Fruit fly (Drosophila melanogaster) whole organism, embryonic: ENCODE data around the gene spn-B.

ENCODE experiments used
- Abd-B ChIP-seq: fragments of 200-800 bp; sonication (Bioruptor generic); optimal IDR thresholded peaks from 2 replicates; lab custom pipeline; 2018; ENCODE audit warnings: missing biosample characterization, mild to moderate bottlenecking, missing genetic modification characterization, moderate library complexity
- Asciz ChIP-seq: fragments of 200-800 bp; sonication (Bioruptor generic); optimal IDR thresholded peaks from 2 replicates; lab custom pipeline; 2017; ENCODE audit warnings: missing biosample characterization, mild to moderate bottlenecking, missing genetic modification characterization, missing genetic modification reagents
- Awh ChIP-seq: fragments of 200-800 bp; sonication (Bioruptor generic); IDR thresholded peaks from 2 replicates; pipeline ENCODE4, ENCODE4 v1.3.6; 2022; ENCODE audit warnings: missing biosample characterization, missing genetic modification characterization
- CG10462 ChIP-seq: fragments of 200-800 bp; sonication (Bioruptor generic); optimal IDR thresholded peaks from 2 replicates; lab custom pipeline; 2016; ENCODE audit warnings: missing biosample characterization, missing genetic modification characterization
- CG12391 ChIP-seq: fragments of 200-800 bp; sonication (Bioruptor generic); optimal IDR thresholded peaks from 3 replicates; lab custom pipeline; 2018; ENCODE audit warnings: missing biosample characterization, mild to moderate bottlenecking, missing genetic modification characterization, moderate library complexity
- CG17328 ChIP-seq: fragments of 200-800 bp; sonication (Bioruptor generic); IDR thresholded peaks from 2 replicates; pipeline ENCODE4 v1.3.6; 2022; ENCODE audit warnings: missing biosample characterization, missing genetic modification characterization
- CG18262 ChIP-seq: fragments of 200-800 bp; optimal IDR thresholded peaks from 3 replicates; lab custom pipeline; 2019; ENCODE audit warnings: missing biosample characterization, mild to moderate bottlenecking, missing genetic modification characterization, moderate library complexity
- CG2712 ChIP-seq: fragments of 200-800 bp; optimal IDR thresholded peaks from 3 replicates; lab custom pipeline; 2019; ENCODE audit warnings: missing biosample characterization, mild to moderate bottlenecking, missing genetic modification characterization, moderate library complexity
- CG2889 ChIP-seq: fragments of 200-800 bp; sonication (Bioruptor generic); IDR thresholded peaks from 3 replicates; pipeline ENCODE4 v1.3.6; 2022; ENCODE audit warnings: missing biosample characterization, missing genetic modification characterization
- CG30403 ChIP-seq: fragments of 200-800 bp; sonication (Bioruptor generic); optimal IDR thresholded peaks from 3 replicates; lab custom pipeline; 2016; ENCODE audit warnings: missing biosample characterization, missing genetic modification characterization
- CG33213 ChIP-seq: fragments of 200-800 bp; sonication (Bioruptor generic); optimal IDR thresholded peaks from 3 replicates; lab custom pipeline; 2016; ENCODE audit warnings: missing biosample characterization, missing genetic modification characterization
- CG6683 ChIP-seq: fragments of 200-800 bp; sonication (Bioruptor generic); optimal IDR thresholded peaks from 2 replicates; lab custom pipeline; 2017; ENCODE audit warnings: missing biosample characterization, mild to moderate bottlenecking, missing genetic modification characterization, missing genetic modification reagents
- CG8944 ChIP-seq: fragments of 200-800 bp; sonication (Bioruptor generic); optimal IDR thresholded peaks from 3 replicates; lab custom pipeline; 2016; ENCODE audit warnings: missing biosample characterization, missing genetic modification characterization
- CG9215 ChIP-seq: fragments of 200-800 bp; sonication (Bioruptor generic); IDR thresholded peaks from 2 replicates; pipeline ENCODE4 v1.3.6; 2022; ENCODE audit warnings: missing biosample characterization, missing genetic modification characterization
- CG9797 ChIP-seq: fragments of 200-800 bp; sonication (Bioruptor generic); optimal IDR thresholded peaks from 3 replicates; lab custom pipeline; 2018; ENCODE audit warnings: missing biosample characterization, mild to moderate bottlenecking, missing genetic modification characterization
- D ChIP-seq, 2 experiments: fragments of 200-800 bp in 1 of 2; fragments of >200 bp in 1 of 2; sonication (Bioruptor generic) in 1 of 2; optimal IDR thresholded peaks; 2 replicates in 1 of 2; 3 replicates in 1 of 2; lab custom pipeline; 2017; ENCODE audit warnings: mild to moderate bottlenecking in 1 of 2, missing biosample characterization in 1 of 2, missing genetic modification characterization in 1 of 2, missing genetic modification reagents in 1 of 2
- D19A ChIP-seq: fragments of 200-800 bp; optimal IDR thresholded peaks from 3 replicates; lab custom pipeline; 2019; ENCODE audit warnings: missing biosample characterization, mild to moderate bottlenecking, missing genetic modification characterization, moderate library complexity
- Ets65A ChIP-seq: fragments of 200-800 bp; sonication (Bioruptor generic); peaks from one replicate; lab custom pipeline; 2016; ENCODE audit warnings: missing biosample characterization, missing genetic modification characterization
- Fer1 ChIP-seq: fragments of 200-800 bp; sonication (Bioruptor generic); optimal IDR thresholded peaks from 2 replicates; lab custom pipeline; 2017; ENCODE audit warnings: missing biosample characterization, mild to moderate bottlenecking, missing genetic modification characterization
- Fer3 ChIP-seq: fragments of 200-800 bp; sonication (Bioruptor generic); optimal IDR thresholded peaks from 2 replicates; lab custom pipeline; 2018; ENCODE audit warnings: missing biosample characterization, mild to moderate bottlenecking, missing genetic modification characterization, moderate library complexity
- H15 ChIP-seq: fragments of 200-800 bp; sonication (Bioruptor generic); IDR thresholded peaks from 3 replicates; pipeline ENCODE4 v1.3.6; 2022; ENCODE audit warnings: missing biosample characterization, missing genetic modification characterization
- Med ChIP-seq: fragments of 200-800 bp; sonication (Bioruptor generic); peaks from one replicate; lab custom pipeline; 2016; ENCODE audit warnings: missing biosample characterization, missing genetic modification characterization, mild to moderate bottlenecking, inconsistent platforms, moderate library complexity
- NK7.1 ChIP-seq: fragments of 200-800 bp; sonication (Bioruptor generic); optimal IDR thresholded peaks from 3 replicates; lab custom pipeline; 2016; ENCODE audit warnings: missing biosample characterization, missing genetic modification characterization
- Oli ChIP-seq: fragments of 200-800 bp; sonication (Bioruptor generic); optimal IDR thresholded peaks from 2 replicates; lab custom pipeline; 2018; ENCODE audit warnings: missing biosample characterization, mild to moderate bottlenecking, missing genetic modification characterization, moderate library complexity
- Rfx ChIP-seq: fragments of 200-800 bp; sonication (Bioruptor generic); IDR thresholded peaks from 2 replicates; pipeline ENCODE4 v1.3.6; 2022; ENCODE audit warnings: missing biosample characterization, missing genetic modification characterization
- Ssrp ChIP-seq: fragments of 200-800 bp; sonication (Bioruptor generic); optimal IDR thresholded peaks from 2 replicates; lab custom pipeline; 2018; ENCODE audit warnings: missing biosample characterization, mild to moderate bottlenecking, missing genetic modification characterization, moderate library complexity
- Xrp1 ChIP-seq: fragments of 200-800 bp; sonication (Bioruptor generic); IDR thresholded peaks from 2 replicates; pipeline ENCODE4 v1.3.6; 2022; ENCODE audit warnings: missing biosample characterization, missing genetic modification characterization
- aop ChIP-seq: fragments of 200-800 bp; sonication (Bioruptor generic); IDR thresholded peaks from 2 replicates; pipeline ENCODE4 v1.3.6; 2022; ENCODE audit warnings: missing biosample characterization, missing genetic modification characterization
- bbx ChIP-seq: fragments of 200-800 bp; sonication (Bioruptor generic); IDR thresholded peaks from 2 replicates; pipeline ENCODE4 v1.3.6; 2022; ENCODE audit warnings: missing biosample characterization, missing genetic modification characterization; ENCODE audit not compliant: partially characterized antibody
- bsh ChIP-seq, 2 experiments: fragments of 200-800 bp; sonication (Bioruptor generic); optimal IDR thresholded peaks; 2 replicates each; lab custom pipeline; 2017 to 2018; ENCODE audit warnings: mild to moderate bottlenecking in 2 of 2, missing biosample characterization in 2 of 2, missing genetic modification characterization in 2 of 2, moderate library complexity in 1 of 2
- chif ChIP-seq, 2 experiments: fragments of 200-800 bp; sonication (Bioruptor generic); optimal IDR thresholded peaks; 3 replicates each; lab custom pipeline; 2016; ENCODE audit warnings: missing biosample characterization in 2 of 2, missing genetic modification characterization in 2 of 2
- chm ChIP-seq: fragments of 200-800 bp; sonication (Bioruptor generic); IDR thresholded peaks from 2 replicates; pipeline ENCODE4 v1.3.6; 2022; ENCODE audit warnings: missing biosample characterization, missing genetic modification characterization
- ci ChIP-seq: fragments of 200-800 bp; sonication (Bioruptor generic); IDR thresholded peaks from 3 replicates; pipeline ENCODE4 v1.3.6; 2022; ENCODE audit warnings: missing biosample characterization, missing genetic modification characterization
- da ChIP-seq: fragments of 200-800 bp; sonication (Bioruptor generic); optimal IDR thresholded peaks from 2 replicates; lab custom pipeline; 2016; ENCODE audit warnings: missing biosample characterization, missing genetic modification characterization
- fd64A ChIP-seq: fragments of 200-800 bp; sonication (Bioruptor generic); optimal IDR thresholded peaks from 3 replicates; lab custom pipeline; 2018; ENCODE audit warnings: missing biosample characterization, mild to moderate bottlenecking, missing genetic modification characterization
- ind ChIP-seq: fragments of 200-800 bp; sonication (Bioruptor generic); optimal IDR thresholded peaks from 3 replicates; lab custom pipeline; 2016; ENCODE audit warnings: missing biosample characterization, missing genetic modification characterization
- inv ChIP-seq: fragments of 200-800 bp; sonication (Bioruptor generic); IDR thresholded peaks from 2 replicates; pipeline ENCODE4 v1.3.6; 2022; ENCODE audit warnings: missing biosample characterization, missing genetic modification characterization; ENCODE audit not compliant: partially characterized antibody
- kah ChIP-seq: fragments of 200-800 bp; sonication (Bioruptor generic); optimal IDR thresholded peaks from 2 replicates; lab custom pipeline; 2018; ENCODE audit warnings: missing biosample characterization, mild to moderate bottlenecking, missing genetic modification characterization
- ken ChIP-seq: fragments of 200-800 bp; sonication (Bioruptor generic); IDR thresholded peaks from 3 replicates; pipeline ENCODE4 v1.3.6; 2022; ENCODE audit warnings: missing biosample characterization, missing genetic modification characterization
- lbe ChIP-seq: fragments of 200-800 bp; sonication (Bioruptor generic); optimal IDR thresholded peaks from 2 replicates; lab custom pipeline; 2016; ENCODE audit warnings: missing biosample characterization, mild to moderate bottlenecking, missing genetic modification characterization
- lmd ChIP-seq: fragments of 200-800 bp; sonication (Bioruptor generic); IDR thresholded peaks from 2 replicates; pipeline ENCODE4 v1.3.6; 2022; ENCODE audit warnings: missing biosample characterization, missing genetic modification characterization
- lov ChIP-seq, 2 experiments: fragments of 200-800 bp in 1 of 2; fragments of >200 bp in 1 of 2; sonication (Bioruptor generic) in 1 of 2; IDR thresholded peaks in 1 of 2; optimal IDR thresholded peaks in 1 of 2; 2 replicates in 1 of 2; 3 replicates in 1 of 2; pipeline versions ENCODE4 v1.3.6 to Lab custom; 2017 to 2022; ENCODE audit warnings: missing biosample characterization in 1 of 2, missing genetic modification characterization in 1 of 2
- mld ChIP-seq: fragments of 200-800 bp; sonication (Bioruptor generic); IDR thresholded peaks from 3 replicates; pipeline ENCODE4 v1.3.6; 2022; ENCODE audit warnings: missing biosample characterization, missing genetic modification characterization; ENCODE audit not compliant: partially characterized antibody
- nmo ChIP-seq: fragments of 200-800 bp; sonication (Bioruptor generic); optimal IDR thresholded peaks from 2 replicates; lab custom pipeline; 2018; ENCODE audit warnings: missing biosample characterization, mild to moderate bottlenecking, missing genetic modification characterization, moderate library complexity
- onecut ChIP-seq: fragments of 200-800 bp; sonication (Bioruptor generic); IDR thresholded peaks from 2 replicates; pipeline ENCODE4 v1.3.6; 2022; ENCODE audit warnings: missing biosample characterization, missing genetic modification characterization
- pan ChIP-seq, 4 experiments: fragments of >200 bp in 3 of 4; fragments of 200-800 bp in 1 of 4; sonication (Bioruptor generic) in 1 of 4; optimal IDR thresholded peaks in 3 of 4; IDR thresholded peaks in 1 of 4; 2 replicates each; pipeline versions ENCODE4 v1.3.6 to Lab custom; 2017 to 2022; ENCODE audit warnings: missing biosample characterization in 2 of 4, missing genetic modification characterization in 2 of 4, mixed read lengths in 1 of 4
- slou ChIP-seq: fragments of 200-800 bp; sonication (Bioruptor generic); optimal IDR thresholded peaks from 3 replicates; lab custom pipeline; 2016; ENCODE audit warnings: missing biosample characterization, missing genetic modification characterization
- sna ChIP-seq: fragments of 200-800 bp; sonication (Bioruptor generic); IDR thresholded peaks from 2 replicates; pipeline ENCODE4 v1.3.6; 2022; ENCODE audit warnings: missing biosample characterization, missing genetic modification characterization; ENCODE audit not compliant: partially characterized antibody

spn-B gene

dm6 chr3R:14357405-14357804 lies 29.6 kb downstream of the spn-B start (continued):
- TF ChIP-seq chif (GFP tag; optimal IDR thresholded peaks at IDR 0.05; lab: Kevin White, UChicago), result peak in 1 of 2 experiments; percentile 28
- peak in 1 of 2 experiments; percentile 34 for TF ChIP-seq bsh (GFP tag; optimal IDR thresholded peaks at IDR 0.05; lab: Kevin White, UChicago)
- no peak for TF ChIP-seq kah
- peak; percentile 62 for TF ChIP-seq Xrp1 (GFP tag; lab: Robert Waterston, UW)
- TF ChIP-seq Rfx (GFP tag; lab: Robert Waterston, UW), result peak; percentile 40; the same call in 1 of the 2 replicates
- no peak for TF ChIP-seq CG8944 (GFP tag; lab: Kevin White, UChicago)
- peak; percentile 54 for TF ChIP-seq Fer3 (tag; lab: Kevin White, UChicago)
- no peak for TF ChIP-seq CG33213
- 0 out of 2 replicates have a peak, but pooled peaks have one; percentile 31 for TF ChIP-seq chm
- TF ChIP-seq onecut (GFP tag; lab: Robert Waterston, UW), result peak; percentile 27; the same call in 1 of the 2 replicates
- peak; percentile 7 for TF ChIP-seq Abd-B (GFP tag; lab: Kevin White, UChicago)
- peak; percentile 61; the same call in 1 of the 3 replicates for TF ChIP-seq ci (GFP tag; lab: Robert Waterston, UW)
- no peak for TF ChIP-seq pan (optimal IDR thresholded peaks at IDR 0.05; lab: Kevin White, UChicago)
- peak in 1 of 2 experiments; percentile 67 for TF ChIP-seq pan (GFP tag; optimal IDR thresholded peaks at IDR 0.05 in 1 of 2, IDR thresholded peaks at IDR 0.05 in 1 of 2)
- TF ChIP-seq CG12391 (tag; lab: Kevin White, UChicago), result peak; percentile 33
- no peak for TF ChIP-seq inv (GFP tag; lab: Robert Waterston, UW)
- no peak for TF ChIP-seq da (GFP tag; lab: Kevin White, UChicago)
- peak; percentile 1 for TF ChIP-seq CG6683 (GFP tag; lab: Kevin White, UChicago)
- peak; percentile 59; the same call in 1 of the 3 replicates for TF ChIP-seq ken (GFP tag; lab: Robert Waterston, UW)
- TF ChIP-seq lmd, result peak; percentile 33; the same call in 1 of the 2 replicates
- TF ChIP-seq aop, result no peak
- peak; percentile 66 for TF ChIP-seq Fer1 (GFP tag; lab: Kevin White, UChicago)
- TF ChIP-seq nmo (GFP tag; lab: Kevin White, UChicago), result peak; percentile 37
- peak; percentile 59 for TF ChIP-seq CG2712 (tag; lab: Kevin White, UChicago)
- peak; percentile 82 for TF ChIP-seq Ets65A (GFP tag; lab: Kevin White, UChicago)
- no peak for TF ChIP-seq CG10462 (GFP tag; lab: Kevin White, UChicago)
- TF ChIP-seq Ssrp (tag; lab: Kevin White, UChicago), result peak; percentile 21
- TF ChIP-seq Med (GFP tag; lab: Kevin White, UChicago), result peak; percentile 83
- peak; percentile 26 for TF ChIP-seq CG30403 (GFP tag; lab: Kevin White, UChicago)
- 0 out of 3 replicates have a peak, but pooled peaks have one; percentile 36 for TF ChIP-seq CG2889 (GFP tag; lab: Robert Waterston, UW)
- TF ChIP-seq mld, result no peak
- peak; percentile 8 for TF ChIP-seq Oli (tag; lab: Kevin White, UChicago)
- 0 out of 3 replicates have a peak, but pooled peaks have one; percentile 47 for TF ChIP-seq H15 (GFP tag; lab: Robert Waterston, UW)
- TF ChIP-seq lov (optimal IDR thresholded peaks at IDR 0.05; lab: Kevin White, UChicago), result no peak
- TF ChIP-seq lov (GFP tag; IDR thresholded peaks at IDR 0.05; lab: Robert Waterston, UW), result peak; percentile 42; the same call in 1 of the 3 replicates
- no peak for TF ChIP-seq bbx (GFP tag; lab: Robert Waterston, UW)
- TF ChIP-seq D (optimal IDR thresholded peaks at IDR 0.05; lab: Kevin White, UChicago), result no peak
- TF ChIP-seq D (GFP tag; optimal IDR thresholded peaks at IDR 0.05; lab: Kevin White, UChicago), result peak; percentile 13
- peak; percentile 44; the same call in 1 of the 2 replicates for TF ChIP-seq CG9215 (GFP tag; lab: Robert Waterston, UW)
- TF ChIP-seq ind (GFP tag; lab: Kevin White, UChicago), result peak; percentile 36
- TF ChIP-seq CG18262, result peak; percentile 41
- no peak for TF ChIP-seq slou (GFP tag; lab: Kevin White, UChicago)
- TF ChIP-seq lbe (GFP tag; lab: Kevin White, UChicago), result peak; percentile 48
- TF ChIP-seq Awh (GFP tag; lab: Robert Waterston, UW), result peak; percentile 27; the same call in 1 of the 2 replicates
- TF ChIP-seq CG9797 (GFP tag; lab: Kevin White, UChicago), result no peak
- TF ChIP-seq D19A (tag; lab: Kevin White, UChicago), result peak; percentile 44
- peak; percentile 16 for TF ChIP-seq NK7.1
- peak; percentile 6 for TF ChIP-seq Asciz
- no peak for TF ChIP-seq fd64A (GFP tag; lab: Kevin White, UChicago)
- TF ChIP-seq CG17328, result peak; percentile 57
- no peak for TF ChIP-seq sna (GFP tag; lab: Robert Waterston, UW)
